Fruit fly (Drosophila melanogaster): ENCODE results near the gene dlp.

Gene dlp

dm6 chr3L:14691047-14691446 is 58.6 kb downstream of the dlp start, which contains the start of gene gdrd:
gdrd (plus strand) TSS chr3L:14691347.
- no peak for TF ChIP-seq noc (tag; optimal IDR thresholded peaks at IDR 0.05)

- TF ChIP-seq noc (tag; optimal IDR thresholded peaks at IDR 0.05) = no peak
Observed at dm6 chr3L:14697005-14697404, 64.6 kb downstream of the dlp start, which contains the start of gene CG13474. CG13474 (minus strand) TSS chr3L:14697105.

- no peak for TF ChIP-seq noc (tag; optimal IDR thresholded peaks at IDR 0.05)
Observed at dm6 chr3L:14701578-14701977, 69.2 kb downstream of the dlp start, which contains the start of gene CG17177. CG17177 (minus strand) TSS chr3L:14701678.

dm6 chr3L:14705164-14705563 is 72.8 kb downstream of the dlp start, which contains the start of gene CG13476:
CG13476 (plus strand) TSS chr3L:14705464.
- no peak for TF ChIP-seq noc (tag; optimal IDR thresholded peaks at IDR 0.05)

dm6 chr3L:14706461-14706880 is 74.1 kb downstream of the dlp start:
- no peak for TF ChIP-seq noc (tag; optimal IDR thresholded peaks at IDR 0.05)

dm6 chr3L:14708053-14708452 is 75.7 kb downstream of the dlp start:
- TF ChIP-seq noc (tag; optimal IDR thresholded peaks at IDR 0.05) = no peak

- TF ChIP-seq noc (tag; optimal IDR thresholded peaks at IDR 0.05) = peak; percentile 38
Observed at dm6 chr3L:14712799-14713198, 80.4 kb downstream of the dlp start.
